Fruit fly (Drosophila melanogaster) whole organism, embryonic: ENCODE results near the gene CG14088.
A peak's percentile ranks its signal among the peaks of the same experiment; 100 is the strongest.

Experiments used
- ATbp ChIP-seq: fragments of 200-800 bp; sonication (Bioruptor generic); optimal IDR thresholded peaks from 2 replicates; lab custom pipeline; 2017; ENCODE audit warnings: missing biosample characterization, mild to moderate bottlenecking, missing genetic modification characterization, missing genetic modification reagents
- Adf1 ChIP-seq: fragments of 200-800 bp; sonication (Bioruptor generic); IDR thresholded peaks from 2 replicates; pipeline ENCODE4 v1.3.6; 2022; ENCODE audit warnings: missing biosample characterization, missing genetic modification characterization
- Bteb2 ChIP-seq: fragments of 200-800 bp; sonication (Bioruptor generic); optimal IDR thresholded peaks from 2 replicates; lab custom pipeline; 2016; ENCODE audit warnings: missing biosample characterization, missing genetic modification characterization
- CG10209 ChIP-seq: fragments of 200-800 bp; sonication (Bioruptor generic); optimal IDR thresholded peaks from 3 replicates; lab custom pipeline; 2017; ENCODE audit warnings: missing biosample characterization, mild to moderate bottlenecking, missing genetic modification characterization, missing genetic modification reagents
- CG10565 ChIP-seq: fragments of 200-800 bp; sonication (Bioruptor generic); optimal IDR thresholded peaks from 3 replicates; lab custom pipeline; 2016; ENCODE audit warnings: missing biosample characterization, mild to moderate bottlenecking, missing genetic modification characterization
- CG11247 ChIP-seq: fragments of 200-800 bp; sonication (Bioruptor generic); IDR thresholded peaks from 2 replicates; pipeline ENCODE4 v1.3.6; 2022; ENCODE audit warnings: missing biosample characterization, missing genetic modification characterization
- CG11560 ChIP-seq: fragments of 200-800 bp; sonication (Bioruptor generic); IDR thresholded peaks from 3 replicates; pipeline ENCODE4 v1.3.6; 2022; ENCODE audit warnings: missing biosample characterization, missing genetic modification characterization
- CG11695 ChIP-seq: fragments of 200-800 bp; sonication (Bioruptor generic); IDR thresholded peaks from 3 replicates; pipeline ENCODE4 v1.3.6; 2022; ENCODE audit warnings: missing biosample characterization, missing genetic modification characterization
- CG12104 ChIP-seq: fragments of 200-800 bp; sonication (Bioruptor generic); optimal IDR thresholded peaks from 3 replicates; lab custom pipeline; 2016; ENCODE audit warnings: missing biosample characterization, missing genetic modification characterization
- CG1233 ChIP-seq: fragments of 200-800 bp; sonication (Bioruptor generic); optimal IDR thresholded peaks from 4 replicates; lab custom pipeline; 2018; ENCODE audit warnings: missing biosample characterization, mild to moderate bottlenecking, missing genetic modification characterization
- CG13775 ChIP-seq: fragments of 200-800 bp; sonication (Bioruptor generic); optimal IDR thresholded peaks from 3 replicates; lab custom pipeline; 2017; ENCODE audit warnings: missing biosample characterization, mild to moderate bottlenecking, missing genetic modification characterization
- CG14710 ChIP-seq: fragments of 200-800 bp; sonication (Bioruptor generic); optimal IDR thresholded peaks from 3 replicates; lab custom pipeline; 2019; ENCODE audit warnings: missing biosample characterization, mild to moderate bottlenecking, missing genetic modification characterization, moderate library complexity
- CG15514 ChIP-seq: fragments of 200-800 bp; sonication (Bioruptor generic); optimal IDR thresholded peaks from 3 replicates; lab custom pipeline; 2017; ENCODE audit warnings: missing biosample characterization, missing genetic modification characterization, mild to moderate bottlenecking, moderate library complexity, missing genetic modification reagents
- CG17829 ChIP-seq: fragments of 200-800 bp; optimal IDR thresholded peaks from 2 replicates; lab custom pipeline; 2019; ENCODE audit warnings: missing biosample characterization, mild to moderate bottlenecking, missing genetic modification characterization, moderate library complexity
- CG1792 ChIP-seq: fragments of 200-800 bp; sonication (Bioruptor generic); optimal IDR thresholded peaks from 2 replicates; lab custom pipeline; 2016; ENCODE audit warnings: missing biosample characterization, missing genetic modification characterization
- CG18599 ChIP-seq: fragments of 200-800 bp; sonication (Bioruptor generic); optimal IDR thresholded peaks from 3 replicates; lab custom pipeline; 2017; ENCODE audit warnings: missing biosample characterization, missing genetic modification characterization, mild to moderate bottlenecking, moderate library complexity, missing genetic modification reagents
- CG2116 ChIP-seq: fragments of 200-800 bp; sonication (Bioruptor generic); optimal IDR thresholded peaks from 3 replicates; lab custom pipeline; 2018; ENCODE audit warnings: missing biosample characterization, mild to moderate bottlenecking, missing genetic modification characterization
- CG30403 ChIP-seq: fragments of 200-800 bp; sonication (Bioruptor generic); optimal IDR thresholded peaks from 3 replicates; lab custom pipeline; 2016; ENCODE audit warnings: missing biosample characterization, missing genetic modification characterization
- CG7372 ChIP-seq: fragments of 200-800 bp; sonication (Bioruptor generic); IDR thresholded peaks from 2 replicates; pipeline ENCODE4 v1.3.6; 2022; ENCODE audit warnings: missing biosample characterization, missing genetic modification characterization
- CG9727 ChIP-seq: fragments of 200-800 bp; sonication (Bioruptor generic); optimal IDR thresholded peaks from 3 replicates; lab custom pipeline; 2017; ENCODE audit warnings: missing biosample characterization, mild to moderate bottlenecking, missing genetic modification characterization
- CG9876 ChIP-seq: fragments of 200-800 bp; sonication (Bioruptor generic); optimal IDR thresholded peaks from 2 replicates; lab custom pipeline; 2016; ENCODE audit warnings: missing biosample characterization, missing genetic modification characterization
- CTCF ChIP-seq: fragments of 200-800 bp; sonication (Bioruptor generic); optimal IDR thresholded peaks from 2 replicates; lab custom pipeline; 2017; ENCODE audit warnings: missing biosample characterization, mild to moderate bottlenecking, missing genetic modification characterization, moderate library complexity
- Dfd ChIP-seq, 2 experiments: fragments of >200 bp; optimal IDR thresholded peaks; 2 replicates each; lab custom pipeline; 2017; ENCODE audit warnings: missing biosample characterization in 2 of 2, missing genetic modification characterization in 2 of 2
- Doc3 ChIP-seq: fragments of 200-800 bp; sonication (Bioruptor generic); IDR thresholded peaks from 3 replicates; pipeline ENCODE4 v1.3.6; 2022; ENCODE audit warnings: missing biosample characterization, missing genetic modification characterization; ENCODE audit not compliant: partially characterized antibody
- Elba2 ChIP-seq: fragments of 200-800 bp; sonication (Bioruptor generic); optimal IDR thresholded peaks from 3 replicates; lab custom pipeline; 2016; ENCODE audit warnings: missing biosample characterization, missing genetic modification characterization
- Gug ChIP-seq: fragments of 200-800 bp; sonication (Bioruptor generic); IDR thresholded peaks from 4 replicates; pipeline ENCODE4 v1.3.6; 2022; ENCODE audit warnings: missing biosample characterization, missing genetic modification characterization
- Jarid2 ChIP-seq: fragments of 200-800 bp; sonication (Bioruptor generic); optimal IDR thresholded peaks from 3 replicates; lab custom pipeline; 2017; ENCODE audit warnings: mild to moderate bottlenecking, missing biosample characterization, missing genetic modification reagents, missing genetic modification characterization
- MBD-R2 ChIP-seq: fragments of 200-800 bp; sonication (Bioruptor generic); IDR thresholded peaks from 2 replicates; pipeline ENCODE4 v1.3.6; 2022; ENCODE audit warnings: missing biosample characterization, missing genetic modification characterization
- Optix ChIP-seq: fragments of 200-800 bp; sonication (Bioruptor generic); IDR thresholded peaks from 3 replicates; pipeline ENCODE4 v1.3.6; 2022; ENCODE audit warnings: missing biosample characterization, missing genetic modification characterization
- Taf1 ChIP-seq: fragments of 200-800 bp; sonication (Bioruptor generic); IDR thresholded peaks from 2 replicates; pipeline ENCODE4 v1.3.6; 2022; ENCODE audit warnings: missing biosample characterization, missing genetic modification characterization
- aop ChIP-seq: fragments of 200-800 bp; sonication (Bioruptor generic); IDR thresholded peaks from 2 replicates; pipeline ENCODE4 v1.3.6; 2022; ENCODE audit warnings: missing biosample characterization, missing genetic modification characterization
- cato ChIP-seq: fragments of 200-800 bp; sonication (Bioruptor generic); optimal IDR thresholded peaks from 2 replicates; lab custom pipeline; 2016; ENCODE audit warnings: missing biosample characterization, missing genetic modification characterization, borderline replicate concordance
- crp ChIP-seq, 2 experiments: fragments of 200-800 bp; sonication (Bioruptor generic); optimal IDR thresholded peaks; 2 replicates in 1 of 2; 3 replicates in 1 of 2; lab custom pipeline; 2017; ENCODE audit warnings: missing biosample characterization in 2 of 2, missing genetic modification characterization in 2 of 2, mild to moderate bottlenecking in 1 of 2, moderate library complexity in 1 of 2
- dysf ChIP-seq: fragments of 200-800 bp; sonication (Bioruptor generic); IDR thresholded peaks from 3 replicates; pipeline ENCODE4 v1.3.6; 2022; ENCODE audit warnings: missing biosample characterization, missing genetic modification characterization
- en ChIP-seq: fragments of 200-800 bp; sonication (Bioruptor generic); optimal IDR thresholded peaks from 2 replicates; lab custom pipeline; 2016; ENCODE audit warnings: missing biosample characterization, missing genetic modification characterization
- esg ChIP-seq: fragments of 200-800 bp; sonication (Bioruptor generic); conservative IDR thresholded peaks from 2 replicates; pipeline ENCODE4 v1.3.6; 2022; ENCODE audit warnings: missing biosample characterization, missing genetic modification characterization
- eve ChIP-seq, 2 experiments: fragments of >200 bp; optimal IDR thresholded peaks; 2 replicates each; lab custom pipeline; 2017; ENCODE audit warnings: missing biosample characterization in 2 of 2, missing genetic modification characterization in 2 of 2
- gem ChIP-seq: fragments of 200-800 bp; sonication (Bioruptor generic); optimal IDR thresholded peaks from 2 replicates; lab custom pipeline; 2019; ENCODE audit warnings: missing biosample characterization, mild to moderate bottlenecking, missing genetic modification characterization, moderate library complexity
- ind ChIP-seq: fragments of 200-800 bp; sonication (Bioruptor generic); optimal IDR thresholded peaks from 3 replicates; lab custom pipeline; 2016; ENCODE audit warnings: missing biosample characterization, missing genetic modification characterization
- klu ChIP-seq: fragments of 200-800 bp; sonication (Bioruptor generic); IDR thresholded peaks from 2 replicates; pipeline ENCODE4 v1.3.6; 2022; ENCODE audit warnings: missing biosample characterization, missing genetic modification characterization
- otp ChIP-seq: fragments of 200-800 bp; sonication (Bioruptor generic); IDR thresholded peaks from 3 replicates; pipeline ENCODE4, ENCODE4 v1.3.6; 2022; ENCODE audit warnings: missing biosample characterization, missing genetic modification characterization
- pita ChIP-seq: fragments of 200-800 bp; sonication (Bioruptor generic); optimal IDR thresholded peaks from 2 replicates; lab custom pipeline; 2017; ENCODE audit warnings: missing biosample characterization, mild to moderate bottlenecking, missing genetic modification characterization
- pros ChIP-seq: fragments of 200-800 bp; sonication (Bioruptor generic); optimal IDR thresholded peaks from 3 replicates; lab custom pipeline; 2019; ENCODE audit warnings: missing biosample characterization, mild to moderate bottlenecking, missing genetic modification characterization, moderate library complexity
- sens ChIP-seq: fragments of 200-800 bp; sonication (Bioruptor generic); peaks from one replicate; lab custom pipeline; 2016; ENCODE audit warnings: missing biosample characterization, missing genetic modification characterization
- sim ChIP-seq: fragments of 200-800 bp; sonication (Bioruptor generic); IDR thresholded peaks from 2 replicates; pipeline ENCODE4 v1.3.6; 2022; ENCODE audit warnings: missing biosample characterization, missing genetic modification characterization
- slbo ChIP-seq: fragments of 200-800 bp; sonication (Bioruptor generic); IDR thresholded peaks from 2 replicates; pipeline ENCODE4 v1.3.6; 2022; ENCODE audit warnings: missing biosample characterization, missing genetic modification characterization
- tll ChIP-seq, 2 experiments: fragments of 200-800 bp in 1 of 2; fragments of >200 bp in 1 of 2; sonication (Bioruptor generic) in 1 of 2; optimal IDR thresholded peaks; 2 replicates each; lab custom pipeline; 2017 to 2019; ENCODE audit warnings: missing biosample characterization in 2 of 2, missing genetic modification characterization in 2 of 2, mild to moderate bottlenecking in 1 of 2, moderate library complexity in 1 of 2
- toy ChIP-seq: fragments of 200-800 bp; sonication (Bioruptor generic); IDR thresholded peaks from 2 replicates; pipeline ENCODE4 v1.3.6; 2022; ENCODE audit warnings: missing biosample characterization, missing genetic modification characterization
- usp ChIP-seq: fragments of >200 bp; optimal IDR thresholded peaks from 2 replicates; lab custom pipeline; 2017; ENCODE audit warnings: missing biosample characterization, missing genetic modification characterization
- vvl ChIP-seq: fragments of 200-800 bp; sonication (Bioruptor generic); IDR thresholded peaks from 2 replicates; pipeline ENCODE4 v1.3.6; 2022; ENCODE audit warnings: missing biosample characterization, missing genetic modification characterization
- zen ChIP-seq: fragments of 200-800 bp; sonication (Bioruptor generic); optimal IDR thresholded peaks from 3 replicates; lab custom pipeline; 2018; ENCODE audit warnings: missing biosample characterization, mild to moderate bottlenecking, missing genetic modification characterization, moderate library complexity

The CG14088 gene

dm6 chr3L:19230801-19231547, 39.5 kb downstream of the CG14088 start (continued):
- TF ChIP-seq CG11247 (GFP tag; lab: Robert Waterston, UW): no peak
- peak; percentile 21 for TF ChIP-seq ind (GFP tag; lab: Kevin White, UChicago)
- TF ChIP-seq Elba2 (GFP tag; lab: Kevin White, UChicago): no peak
- TF ChIP-seq CG2116: no peak
- TF ChIP-seq sens: peak; percentile 80
- TF ChIP-seq pita (GFP tag; lab: Kevin White, UChicago): no peak
- no peak for TF ChIP-seq CG1233 (GFP tag; lab: Kevin White, UChicago)
- TF ChIP-seq dysf (GFP tag; lab: Robert Waterston, UW): 0 out of 3 replicates have a peak, but pooled peaks have one; percentile 31
- no peak for TF ChIP-seq CG10209
- TF ChIP-seq CG9876: no peak
- TF ChIP-seq CG9727: peak; percentile 43
- TF ChIP-seq vvl (GFP tag; lab: Robert Waterston, UW): peak; percentile 47; the same call in 1 of the 2 replicates
- peak; percentile 71 for TF ChIP-seq gem (tag; lab: Kevin White, UChicago)
- no peak for TF ChIP-seq MBD-R2 (GFP tag; lab: Robert Waterston, UW)
- no peak for TF ChIP-seq CG11560 (tag; lab: Robert Waterston, UW)
- no peak for TF ChIP-seq klu (GFP tag; lab: Robert Waterston, UW)
- no peak for TF ChIP-seq tll (GFP tag; optimal IDR thresholded peaks at IDR 0.05; lab: Kevin White, UChicago)
- peak; percentile 28 for TF ChIP-seq ATbp (GFP tag; lab: Kevin White, UChicago)
- no peak for TF ChIP-seq Optix
- TF ChIP-seq cato: no peak
- 0 out of 3 replicates have a peak, but pooled peaks have one; percentile 9 for TF ChIP-seq CG11695 (GFP tag; lab: Robert Waterston, UW)
- no peak for TF ChIP-seq CG7372 (GFP tag; lab: Robert Waterston, UW)
- no peak for TF ChIP-seq sim
- peak; percentile 70 for TF ChIP-seq pros
- peak; percentile 68 for TF ChIP-seq CG18599 (GFP tag; lab: Kevin White, UChicago)
- TF ChIP-seq CG14710 (tag; lab: Kevin White, UChicago): peak; percentile 6
- TF ChIP-seq eve (GFP tag; optimal IDR thresholded peaks at IDR 0.05; lab: Kevin White, UChicago): peak in 1 of 2 experiments; percentile 25
- TF ChIP-seq CG30403: peak; percentile 22
- TF ChIP-seq crp (GFP tag; optimal IDR thresholded peaks at IDR 0.05; lab: Kevin White, UChicago): no peak
- TF ChIP-seq Jarid2 (GFP tag; lab: Kevin White, UChicago): peak; percentile 15
- no peak for TF ChIP-seq Adf1 (GFP tag; lab: Robert Waterston, UW)
- no peak for TF ChIP-seq zen (tag; lab: Kevin White, UChicago)
- no peak for TF ChIP-seq CG1792 (GFP tag; lab: Kevin White, UChicago)
- TF ChIP-seq otp: no peak
- TF ChIP-seq Dfd (GFP tag; optimal IDR thresholded peaks at IDR 0.05; lab: Kevin White, UChicago): no peak
- TF ChIP-seq CG17829: peak; percentile 27
- no peak for TF ChIP-seq CG15514
- TF ChIP-seq slbo (GFP tag; lab: Robert Waterston, UW): peak; percentile 49
- no peak for TF ChIP-seq Gug (GFP tag; lab: Robert Waterston, UW)
- no peak for TF ChIP-seq CG10565 (GFP tag; lab: Kevin White, UChicago)
- no peak for TF ChIP-seq Bteb2 (GFP tag; lab: Kevin White, UChicago)
- TF ChIP-seq esg (GFP tag; lab: Robert Waterston, UW): 0 out of 2 replicates have a peak, but pooled peaks have one; percentile 8
- no peak for TF ChIP-seq toy (GFP tag; lab: Robert Waterston, UW)
- TF ChIP-seq Doc3 (GFP tag; lab: Robert Waterston, UW): no peak
- TF ChIP-seq en (GFP tag; lab: Kevin White, UChicago): no peak
- no peak for TF ChIP-seq CG12104 (GFP tag; lab: Kevin White, UChicago)
- TF ChIP-seq aop (GFP tag; lab: Robert Waterston, UW): no peak
- no peak for TF ChIP-seq Taf1 (GFP tag; lab: Robert Waterston, UW)
- no peak for TF ChIP-seq CTCF (GFP tag; lab: Kevin White, UChicago)
- TF ChIP-seq CG13775 (GFP tag; lab: Kevin White, UChicago): peak; percentile 31
- TF ChIP-seq usp (GFP tag; lab: Kevin White, UChicago): no peak
